Worm (Caenorhabditis elegans): ENCODE measurements around the gene F55G7.5.

- TF ChIP-seq tbx-2 (tag; optimal IDR thresholded peaks at IDR 0.05) (no peak), lin-39 (tag; optimal IDR thresholded peaks at IDR 0.05) (no peak), pha-4 (tag; optimal IDR thresholded peaks at IDR 0.05) (no peak), nhr-76 (tag; optimal IDR thresholded peaks at IDR 0.05) (no peak), nhr-12 (tag; optimal IDR thresholded peaks at IDR 0.05) (no peak), R02D3.7 (tag; optimal IDR thresholded peaks at IDR 0.05) (no peak), ZK546.5 (tag; optimal IDR thresholded peaks at IDR 0.05) (no peak), ama-1 (optimal IDR thresholded peaks at IDR 0.05) (no peak), ztf-4 (tag; optimal IDR thresholded peaks at IDR 0.05) (no peak), nhr-77 (tag; optimal IDR thresholded peaks at IDR 0.05) (no peak), fos-1 (tag; optimal IDR thresholded peaks at IDR 0.05) (no peak)
Measured at ce11 chrX:11974629-11975085, 35.9 kb upstream of the F55G7.5 start, which contains the start of gene set-6.
